Worm (Caenorhabditis elegans) whole organism, L4/young adult: ENCODE measurements around the gene C18H7.4.

ENCODE experiments used
- W03F9.2 ChIP-seq: fragments of 150-350 bp; optimal IDR thresholded peaks from 2 replicates; lab custom pipeline; 2014; ENCODE audit warnings: missing biosample characterization, missing genetic modification characterization
- dao-5 ChIP-seq: sonication (generic microtip); optimal IDR thresholded peaks from 2 replicates; lab custom pipeline; 2016; ENCODE audit warnings: missing genotype, missing genetic modification characterization, moderate library complexity, missing compliant biosample characterization
- him-1 ChIP-seq: sonication (generic microtip); optimal IDR thresholded peaks from 2 replicates; lab custom pipeline; 2016; ENCODE audit warnings: missing genotype, missing genetic modification reagents, missing genetic modification characterization, missing compliant biosample characterization

Gene C18H7.4

DNA sequence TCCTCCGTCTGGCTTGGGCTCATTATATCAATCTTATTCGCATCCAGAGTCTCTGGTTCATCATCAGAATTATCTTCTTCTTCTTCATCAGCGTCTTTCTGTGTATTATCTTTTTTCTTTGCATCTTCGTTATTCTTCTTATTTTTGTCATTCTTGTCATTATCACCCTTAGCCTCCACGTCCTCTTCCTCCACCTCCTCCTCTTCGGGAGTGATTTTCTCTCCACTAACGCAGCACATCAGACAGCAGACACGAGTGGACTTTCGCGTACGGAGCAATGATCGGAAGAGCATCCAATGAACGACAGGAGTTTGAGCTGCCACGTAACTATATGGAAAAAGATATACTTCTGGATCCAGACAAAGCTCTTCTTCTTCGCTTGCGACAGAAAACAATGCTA, 9.1 kb upstream of the C18H7.4 start:
- TF ChIP-seq W03F9.2 (tag; lab: Kevin White, UChicago), result no peak

ce11 chrIV:587729-588128, 5.4 kb upstream of the C18H7.4 start, which contains the start of gene C18H7.12:
Gene C18H7.12, minus strand, starts transcription at chrIV:587829.
- TF ChIP-seq dao-5 (tag; lab: Kevin White, UChicago) (no peak), W03F9.2 (tag; lab: Kevin White, UChicago) (no peak), him-1 (tag; lab: Kevin White, UChicago) (no peak)

DNA sequence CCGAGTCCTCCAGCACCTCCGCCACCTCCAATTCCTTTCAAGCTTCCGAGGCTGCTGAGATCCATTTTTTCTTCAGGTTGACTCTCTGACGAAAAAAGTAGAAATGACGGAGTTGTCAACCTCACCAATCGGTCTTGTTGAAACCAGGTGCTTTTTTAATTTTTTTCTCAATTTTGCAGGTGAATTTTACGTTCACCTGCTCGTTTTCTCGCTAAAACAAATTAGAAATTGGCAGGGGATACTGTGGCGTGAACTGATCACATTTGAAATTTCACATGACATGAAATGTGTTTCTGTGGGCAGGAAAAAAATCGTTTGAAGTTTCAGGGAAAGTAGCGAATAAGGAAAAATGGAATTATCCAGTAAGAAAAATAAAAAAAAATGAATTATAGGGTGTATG, 747 bp upstream of the C18H7.4 start, which contains the start of gene C18H7.6:
Gene C18H7.6 (minus strand): TSS at position 104 of the 400 bp plus-strand sequence.
- TF ChIP-seq W03F9.2 (tag; lab: Kevin White, UChicago), result no peak
- no peak for TF ChIP-seq dao-5 (tag; lab: Kevin White, UChicago)
- no peak for TF ChIP-seq him-1 (tag; lab: Kevin White, UChicago)

DNA sequence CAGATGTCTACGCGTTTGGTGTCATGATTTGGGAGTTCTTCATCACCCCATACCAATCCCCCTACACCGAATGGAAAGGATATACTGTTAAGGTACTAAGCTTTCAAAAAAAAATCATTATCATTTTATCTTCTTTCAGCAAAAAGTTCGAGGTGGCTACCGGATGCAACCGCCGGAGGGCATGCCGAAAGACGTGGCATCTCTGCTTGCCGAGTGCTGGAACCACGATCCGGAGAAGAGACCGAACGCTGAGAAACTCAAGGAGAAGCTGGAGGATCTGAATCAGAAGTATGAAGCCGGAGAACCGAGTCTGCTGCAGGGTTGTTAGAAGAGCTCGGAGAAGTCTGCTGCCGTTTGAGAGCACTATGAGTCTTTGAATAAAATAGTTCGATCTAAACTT, 1.7 kb downstream of the C18H7.4 start:
- TF ChIP-seq W03F9.2 (tag; lab: Kevin White, UChicago), result no peak
- no peak for TF ChIP-seq dao-5 (tag; lab: Kevin White, UChicago)
- TF ChIP-seq him-1 (tag; lab: Kevin White, UChicago), result no peak

- TF ChIP-seq dao-5 (tag; lab: Kevin White, UChicago) (no peak), him-1 (tag; lab: Kevin White, UChicago) (no peak), W03F9.2 (tag; lab: Kevin White, UChicago) (no peak)
Measured at ce11 chrIV:596292-596952, 3.3 kb downstream of the C18H7.4 start, which contains the start of the genes C18H7.7 and C18H7.11. Gene C18H7.7, minus strand, starts transcription at chrIV:596392. Gene C18H7.11, plus strand, starts transcription at chrIV:596902.

- TF ChIP-seq him-1 (tag; lab: Kevin White, UChicago) (no peak), dao-5 (tag; lab: Kevin White, UChicago) (no peak), W03F9.2 (tag; lab: Kevin White, UChicago) (no peak)
Measured at ce11 chrIV:601595-601994, 8.5 kb downstream of the C18H7.4 start, which contains the start of gene srt-59. Gene srt-59, minus strand, starts transcription at chrIV:601695.

- no peak for TF ChIP-seq dao-5 (tag; lab: Kevin White, UChicago)
- no peak for TF ChIP-seq him-1 (tag; lab: Kevin White, UChicago)
- no peak for TF ChIP-seq W03F9.2 (tag; lab: Kevin White, UChicago)
Measured at ce11 chrIV:603543-603942, 10.4 kb downstream of the C18H7.4 start, which contains the start of gene prmt-4. Gene prmt-4, minus strand, starts transcription at chrIV:603643.

ce11 chrIV:604144-604543, 11.0 kb downstream of the C18H7.4 start, which contains the start of gene col-102:
Gene col-102, plus strand, starts transcription at chrIV:604444.
- no peak for TF ChIP-seq dao-5 (tag; lab: Kevin White, UChicago)
- TF ChIP-seq him-1 (tag; lab: Kevin White, UChicago), result no peak
- TF ChIP-seq W03F9.2 (tag; lab: Kevin White, UChicago), result no peak

DNA sequence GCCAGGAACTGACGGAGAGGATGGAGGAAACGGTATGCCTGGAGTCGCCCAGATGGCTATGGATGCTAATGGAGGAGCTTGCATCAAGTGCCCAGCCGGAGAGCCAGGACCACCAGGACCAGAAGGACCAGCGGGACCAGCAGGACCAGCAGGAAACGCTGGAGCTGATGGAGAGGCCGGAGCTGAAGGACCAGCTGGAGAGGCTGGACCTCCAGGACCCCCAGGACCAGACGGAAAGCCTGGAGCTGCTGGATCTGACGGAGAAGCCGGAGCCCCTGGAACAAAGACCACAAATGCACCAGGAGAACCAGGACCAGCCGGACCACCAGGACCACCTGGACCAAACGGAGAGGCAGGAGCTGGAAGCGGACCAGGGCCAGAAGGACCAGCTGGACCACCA, 11.7 kb downstream of the C18H7.4 start:
- no peak for TF ChIP-seq W03F9.2 (tag; lab: Kevin White, UChicago)
- TF ChIP-seq him-1 (tag; lab: Kevin White, UChicago), result no peak
- no peak for TF ChIP-seq dao-5 (tag; lab: Kevin White, UChicago)

DNA sequence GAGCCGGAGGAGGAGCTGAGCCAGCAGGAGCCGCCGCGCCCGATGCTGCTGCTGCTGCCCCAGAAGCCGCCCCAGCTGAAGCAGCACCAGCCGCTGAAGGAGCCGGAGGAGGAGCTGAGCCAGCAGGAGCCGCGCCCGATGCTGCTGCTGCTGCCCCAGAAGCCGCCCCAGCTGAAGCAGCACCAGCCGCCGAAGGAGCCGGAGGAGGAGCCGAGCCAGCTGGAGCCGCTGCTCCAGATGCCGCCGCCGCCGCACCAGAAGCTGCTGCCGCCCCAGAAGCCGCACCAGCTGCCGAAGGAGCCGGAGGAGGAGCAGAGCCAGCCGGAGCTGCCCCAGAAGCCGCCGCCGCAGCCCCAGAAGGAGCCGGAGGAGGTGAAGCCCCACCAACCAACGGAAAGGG, 12.3 kb downstream of the C18H7.4 start:
- TF ChIP-seq W03F9.2 (tag; lab: Kevin White, UChicago) (no peak), dao-5 (tag; lab: Kevin White, UChicago) (no peak), him-1 (tag; lab: Kevin White, UChicago) (no peak)

ce11 chrIV:606055-606454, 12.9 kb downstream of the C18H7.4 start, which contains the start of gene inx-18:
Gene inx-18, plus strand, starts transcription at chrIV:606355.
- no peak for TF ChIP-seq W03F9.2 (tag; lab: Kevin White, UChicago)
- TF ChIP-seq dao-5 (tag; lab: Kevin White, UChicago), result no peak
- no peak for TF ChIP-seq him-1 (tag; lab: Kevin White, UChicago)

ce11 chrIV:607628-608027, 14.5 kb downstream of the C18H7.4 start:
- TF ChIP-seq dao-5 (tag; lab: Kevin White, UChicago) (no peak), him-1 (tag; lab: Kevin White, UChicago) (no peak), W03F9.2 (tag; lab: Kevin White, UChicago) (no peak)

DNA sequence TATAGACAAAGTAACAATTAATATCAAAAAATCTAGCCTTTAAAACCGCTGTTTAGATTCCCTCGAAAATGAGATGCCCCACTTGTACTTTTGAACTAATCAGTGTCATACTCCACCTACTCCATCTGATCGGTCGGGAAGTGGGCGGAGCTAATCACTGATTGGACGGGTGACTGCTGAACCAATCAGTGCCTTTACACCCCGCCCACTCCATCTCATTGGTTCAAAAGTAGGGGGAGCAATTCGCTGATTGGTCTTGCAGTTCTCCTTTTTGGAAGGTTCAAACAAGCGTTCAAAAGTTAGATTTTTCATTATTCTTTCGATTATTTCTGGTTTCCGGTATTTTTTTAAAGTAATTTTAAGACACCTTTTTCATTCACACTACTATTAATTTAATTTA, 20.0 kb downstream of the C18H7.4 start:
- TF ChIP-seq him-1 (tag; lab: Kevin White, UChicago) (no peak), dao-5 (tag; lab: Kevin White, UChicago) (no peak), W03F9.2 (tag; lab: Kevin White, UChicago) (no peak)

DNA sequence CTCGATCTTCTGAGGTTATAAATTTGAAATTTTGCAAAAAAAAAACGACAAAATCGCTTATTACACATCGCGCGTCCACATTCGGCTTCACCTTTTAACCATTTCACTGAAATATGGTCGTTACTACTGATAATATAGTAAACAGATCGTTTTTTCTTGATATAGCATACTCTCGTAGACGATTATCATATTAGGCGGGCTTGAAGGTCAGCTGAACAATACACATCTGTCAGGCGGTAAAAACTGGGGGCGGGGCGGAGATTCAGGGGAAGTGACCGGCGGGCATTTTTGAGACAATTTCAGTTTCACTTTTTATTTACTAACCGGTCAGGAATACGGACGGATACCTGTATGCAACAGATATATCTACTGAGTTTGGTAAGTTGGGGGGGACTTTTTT, 22.1 kb downstream of the C18H7.4 start, which contains the start of gene C18H7.1:
Gene C18H7.1 (plus strand): TSS at position 301 of the 400 bp plus-strand sequence.
- TF ChIP-seq W03F9.2 (tag; lab: Kevin White, UChicago), result no peak
- TF ChIP-seq dao-5 (tag; lab: Kevin White, UChicago), result no peak
- TF ChIP-seq him-1 (tag; lab: Kevin White, UChicago), result no peak
